Fruit fly (Drosophila melanogaster): ENCODE results near the gene CG18547.

CG18547 gene

DNA sequence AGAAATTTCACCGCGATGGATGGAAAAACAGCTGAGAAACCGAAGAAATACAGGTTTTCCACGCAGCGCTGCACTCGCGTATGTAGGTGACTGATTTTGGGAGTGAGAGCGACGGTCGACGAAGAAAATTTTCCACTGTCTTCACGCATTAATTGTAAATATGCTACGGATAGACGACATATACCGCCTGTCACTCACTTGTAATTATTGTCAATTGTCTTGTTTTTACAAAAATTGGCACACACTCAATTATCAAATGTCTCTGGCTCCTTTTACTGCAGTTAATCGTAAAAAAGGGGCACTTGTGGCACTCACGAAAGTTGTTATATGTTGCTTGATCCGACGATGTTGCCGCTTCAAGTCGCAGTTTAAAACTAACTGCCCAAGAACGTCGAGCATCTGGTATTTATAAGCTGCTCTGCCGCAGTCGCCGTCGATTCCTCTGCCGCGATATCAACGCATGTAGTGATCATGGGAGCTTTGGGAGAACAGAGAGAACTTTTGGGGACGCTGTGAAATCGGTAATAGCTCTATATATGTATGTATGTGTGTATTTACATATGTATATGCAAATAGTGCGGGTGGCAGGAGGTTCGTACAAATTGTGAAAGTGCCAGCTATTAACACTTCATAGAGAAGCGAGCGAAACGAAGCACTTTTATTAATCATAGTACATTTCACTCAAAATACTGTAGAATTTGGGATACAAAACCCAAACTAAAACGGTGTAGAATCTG lies 12.9 kb upstream of the CG18547 start, which contains the start of gene mfas (continued):
- TF ChIP-seq Jarid2 (GFP tag; optimal IDR thresholded peaks at IDR 0.05) = peak; percentile 86
- no peak for TF ChIP-seq mld (GFP tag; IDR thresholded peaks at IDR 0.05; ENCODE audit: partially characterized antibody)
- no peak for TF ChIP-seq zfh2 (GFP tag; optimal IDR thresholded peaks at IDR 0.05)
- TF ChIP-seq disco-r (GFP tag; optimal IDR thresholded peaks at IDR 0.05) = no peak
- no peak for TF ChIP-seq Mes4 (GFP tag; optimal IDR thresholded peaks at IDR 0.05)
- TF ChIP-seq CG13123 (GFP tag; optimal IDR thresholded peaks at IDR 0.05) = no peak
- no peak for TF ChIP-seq CG16863 (GFP tag; optimal IDR thresholded peaks at IDR 0.05)
- peak; percentile 81; the same call in 2 of the 4 replicates for TF ChIP-seq chinmo (GFP tag; IDR thresholded peaks at IDR 0.05; ENCODE audit: partially characterized antibody)
- TF ChIP-seq CG7786 (GFP tag; optimal IDR thresholded peaks at IDR 0.05) = no peak
- peak; percentile 23 for TF ChIP-seq nom (GFP tag; optimal IDR thresholded peaks at IDR 0.05)
- TF ChIP-seq Vsx1 (GFP tag; optimal IDR thresholded peaks at IDR 0.05) = no peak
- no peak for TF ChIP-seq CG12659 (GFP tag; optimal IDR thresholded peaks at IDR 0.05)
- TF ChIP-seq HmgD (GFP tag; optimal IDR thresholded peaks at IDR 0.05) = no peak
- no peak for TF ChIP-seq CG32772 (GFP tag; IDR thresholded peaks at IDR 0.05)
- no peak for TF ChIP-seq hbn (GFP tag; IDR thresholded peaks at IDR 0.05; ENCODE audit: partially characterized antibody)
- no peak for TF ChIP-seq CG15011 (GFP tag; optimal IDR thresholded peaks at IDR 0.05)
- TF ChIP-seq CG14014 (GFP tag; IDR thresholded peaks at IDR 0.05) = no peak; the same call in 1 of the 2 replicates
- no peak for TF ChIP-seq Bteb2 (GFP tag; optimal IDR thresholded peaks at IDR 0.05)
- no peak for TF ChIP-seq trem (tag; optimal IDR thresholded peaks at IDR 0.05)
- no peak for TF ChIP-seq CG12155 (GFP tag; optimal IDR thresholded peaks at IDR 0.05)
- no peak for TF ChIP-seq Abd-B (GFP tag; optimal IDR thresholded peaks at IDR 0.05)
- no peak for TF ChIP-seq NFAT (GFP tag; IDR thresholded peaks at IDR 0.05)
- TF ChIP-seq zen2 (GFP tag; IDR thresholded peaks at IDR 0.05; ENCODE audit: partially characterized antibody) = peak; percentile 6; the same call in 1 of the 3 replicates
- no peak for TF ChIP-seq CG1832 (GFP tag; optimal IDR thresholded peaks at IDR 0.05)
- peak; percentile 32 for TF ChIP-seq CG3163 (GFP tag; optimal IDR thresholded peaks at IDR 0.05)
- TF ChIP-seq CG10543 (GFP tag; optimal IDR thresholded peaks at IDR 0.05) = no peak
- no peak for TF ChIP-seq lov (optimal IDR thresholded peaks at IDR 0.05)
- no peak; the same call in 2 of the 3 replicates for TF ChIP-seq lov (GFP tag; IDR thresholded peaks at IDR 0.05)
- TF ChIP-seq pros (GFP tag; optimal IDR thresholded peaks at IDR 0.05) = no peak
- TF ChIP-seq danr (GFP tag; IDR thresholded peaks at IDR 0.05) = no peak
- TF ChIP-seq sens-2 (GFP tag; IDR thresholded peaks at IDR 0.05) = no peak
- no peak for TF ChIP-seq Dek (tag; optimal IDR thresholded peaks at IDR 0.05)
- peak; percentile 23 for TF ChIP-seq CG3407 (GFP tag; optimal IDR thresholded peaks at IDR 0.05)
- no peak for TF ChIP-seq CG8478 (optimal IDR thresholded peaks at IDR 0.05)
- TF ChIP-seq h (optimal IDR thresholded peaks at IDR 0.05) = no peak
- TF ChIP-seq nerfin-1 (tag; optimal IDR thresholded peaks at IDR 0.05) = no peak
- no peak for TF ChIP-seq grau (tag; optimal IDR thresholded peaks at IDR 0.05)
- no peak for TF ChIP-seq Oli (tag; optimal IDR thresholded peaks at IDR 0.05)
- TF ChIP-seq dysf (GFP tag; IDR thresholded peaks at IDR 0.05) = no peak
- no peak for TF ChIP-seq CG4404 (GFP tag; IDR thresholded peaks at IDR 0.05)
- TF ChIP-seq Lpt (GFP tag; optimal IDR thresholded peaks at IDR 0.05) = no peak
- peak; percentile 20 for TF ChIP-seq dmrt99B (tag; optimal IDR thresholded peaks at IDR 0.05)
- TF ChIP-seq CG8089 (GFP tag; optimal IDR thresholded peaks at IDR 0.05) = no peak
- TF ChIP-seq CG7556 (GFP tag; optimal IDR thresholded peaks at IDR 0.05) = no peak
- TF ChIP-seq Bgb (GFP tag; IDR thresholded peaks at IDR 0.05; ENCODE audit: partially characterized antibody) = peak; percentile 7; the same call in 1 of the 2 replicates
- no peak for TF ChIP-seq CG8765 (GFP tag; IDR thresholded peaks at IDR 0.05)
- TF ChIP-seq caup (GFP tag; optimal IDR thresholded peaks at IDR 0.05; ENCODE audit: severe bottlenecking) = peak; percentile 23
- TF ChIP-seq CG6765 (GFP tag; optimal IDR thresholded peaks at IDR 0.05) = no peak
- TF ChIP-seq CG4854 (GFP tag; optimal IDR thresholded peaks at IDR 0.05) = no peak
- TF ChIP-seq gt (GFP tag; IDR thresholded peaks at IDR 0.05) = no peak
